Worm (Caenorhabditis elegans): ENCODE data around the gene T16G12.9.

T16G12.9 gene

ce11 chrIII:10106390-10106789 is 28.3 kb upstream of the T16G12.9 start, which contains the start of gene srt-55:
Gene srt-55 (minus strand): TSS chrIII:10106490.
- no peak for TF ChIP-seq zag-1 (tag; optimal IDR thresholded peaks at IDR 0.05)
- TF ChIP-seq alr-1 (tag; optimal IDR thresholded peaks at IDR 0.05; ENCODE audit: borderline replicate concordance) = no peak
- no peak for TF ChIP-seq hpl-2 (GFP tag; optimal IDR thresholded peaks at IDR 0.05)
- TF ChIP-seq nhr-47 (tag; optimal IDR thresholded peaks at IDR 0.05) = no peak

- TF ChIP-seq ets-5 (GFP tag; IDR thresholded peaks at IDR 0.05) = no peak
- TF ChIP-seq C34B4.2 (tag; optimal IDR thresholded peaks at IDR 0.05) = no peak
- TF ChIP-seq ceh-63 (GFP tag; optimal IDR thresholded peaks at IDR 0.05) = no peak
- no peak for TF ChIP-seq mep-1 (tag; optimal IDR thresholded peaks at IDR 0.05)
- no peak for TF ChIP-seq elt-2 (tag; optimal IDR thresholded peaks at IDR 0.05)
- no peak for TF ChIP-seq C16A3.4 (tag; optimal IDR thresholded peaks at IDR 0.05)
- no peak for TF ChIP-seq ceh-88 (GFP tag; IDR thresholded peaks at IDR 0.05)
- no peak for TF ChIP-seq ama-1 (optimal IDR thresholded peaks at IDR 0.05)
- no peak for TF ChIP-seq lir-3 (tag; optimal IDR thresholded peaks at IDR 0.05; ENCODE audit: poor library complexity)
- TF ChIP-seq xbp-1 (tag; optimal IDR thresholded peaks at IDR 0.05) = no peak
- TF ChIP-seq hlh-4 (tag; optimal IDR thresholded peaks at IDR 0.05) = no peak
- TF ChIP-seq pqm-1 (tag; optimal IDR thresholded peaks at IDR 0.05) = no peak
- no peak for TF ChIP-seq C04F5.9 (tag; optimal IDR thresholded peaks at IDR 0.05)
- TF ChIP-seq dsc-1 (tag; optimal IDR thresholded peaks at IDR 0.05) = no peak
- TF ChIP-seq F16B12.6 (tag; optimal IDR thresholded peaks at IDR 0.05) = no peak
Observed at ce11 chrIII:10101352-10101751, 23.3 kb upstream of the T16G12.9 start, which contains the start of gene kel-10. Gene kel-10 (minus strand): TSS chrIII:10101452.

DNA sequence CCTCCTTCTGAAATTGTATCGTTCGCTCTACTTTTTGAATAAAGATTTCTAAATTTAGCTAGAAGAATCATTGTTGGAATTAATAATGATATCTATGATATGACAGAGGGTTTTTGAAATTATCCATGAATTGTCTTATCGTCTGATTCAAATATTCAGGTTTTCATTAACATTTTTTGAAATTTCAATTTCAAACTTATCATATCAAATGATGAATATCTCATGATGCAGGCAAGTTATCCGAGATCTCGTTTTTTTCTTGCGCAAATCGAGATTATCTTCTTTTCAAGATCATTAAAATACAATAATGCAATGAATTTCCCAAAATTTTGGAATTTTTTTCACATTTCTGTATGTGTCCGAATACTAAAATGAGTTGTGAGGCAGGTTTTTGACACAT is 19.9 kb upstream of the T16G12.9 start, which contains the start of gene spop-1:
spop-1 (minus strand) TSS at position 101 of the 400 bp plus-strand sequence.
- TF ChIP-seq tlp-1 (tag; optimal IDR thresholded peaks at IDR 0.05) = no peak
- no peak for TF ChIP-seq egl-27 (tag; optimal IDR thresholded peaks at IDR 0.05)
- TF ChIP-seq unc-98 (GFP tag; IDR thresholded peaks at IDR 0.05) = no peak
- TF ChIP-seq alr-1 (tag; optimal IDR thresholded peaks at IDR 0.05; ENCODE audit: borderline replicate concordance) = no peak
- no peak for TF ChIP-seq blmp-1 (tag; optimal IDR thresholded peaks at IDR 0.05)
- no peak for TF ChIP-seq C04F5.9 (tag; optimal IDR thresholded peaks at IDR 0.05)
- TF ChIP-seq isw-1 (GFP tag; IDR thresholded peaks at IDR 0.05) = no peak
- no peak for TF ChIP-seq ama-1 (optimal IDR thresholded peaks at IDR 0.05)
- no peak for TF ChIP-seq zag-1 (tag; optimal IDR thresholded peaks at IDR 0.05)
- no peak for TF ChIP-seq xbp-1 (tag; optimal IDR thresholded peaks at IDR 0.05)

- TF ChIP-seq nhr-11 (tag; optimal IDR thresholded peaks at IDR 0.05) (peak; percentile 87), nhr-20 (tag; optimal IDR thresholded peaks at IDR 0.05) (peak; percentile 92), unc-130 (tag; optimal IDR thresholded peaks at IDR 0.05) (peak; percentile 25), unc-30 (tag; optimal IDR thresholded peaks at IDR 0.05) (no peak), rnt-1 (tag; optimal IDR thresholded peaks at IDR 0.05) (peak; percentile 91), ceh-8 (GFP tag; optimal IDR thresholded peaks at IDR 0.05) (peak; percentile 86), lin-13 (GFP tag; optimal IDR thresholded peaks at IDR 0.05) (peak; percentile 85), tbx-2 (tag; optimal IDR thresholded peaks at IDR 0.05) (peak; percentile 94), C16A3.4 (tag; optimal IDR thresholded peaks at IDR 0.05) (no peak), skn-1 (tag; optimal IDR thresholded peaks at IDR 0.05) (peak; percentile 57), Y116A8C.19 (tag; optimal IDR thresholded peaks at IDR 0.05; ENCODE audit: borderline replicate concordance) (no peak), mdl-1 (tag; optimal IDR thresholded peaks at IDR 0.05) (peak; percentile 88 to 97), unc-86 (tag; optimal IDR thresholded peaks at IDR 0.05) (peak; percentile 94), zip-4 (GFP tag; optimal IDR thresholded peaks at IDR 0.05) (peak; percentile 24), ceh-82 (tag; optimal IDR thresholded peaks at IDR 0.05) (peak; percentile 80 to 88 (median 82)), ztf-11 (tag; optimal IDR thresholded peaks at IDR 0.05) (peak in 1 of 2 experiments; percentile 54), nhr-90 (tag; optimal IDR thresholded peaks at IDR 0.05; ENCODE audit: poor library complexity) (peak; percentile 83), elt-2 (tag; optimal IDR thresholded peaks at IDR 0.05) (peak; percentile 68), lin-39 (tag; optimal IDR thresholded peaks at IDR 0.05) (peak; percentile 71), C04F5.9 (tag; optimal IDR thresholded peaks at IDR 0.05) (no peak), nhr-77 (tag; optimal IDR thresholded peaks at IDR 0.05) (peak; percentile 90), ceh-90 (tag; optimal IDR thresholded peaks at IDR 0.05) (no peak), irx-1 (tag; optimal IDR thresholded peaks at IDR 0.05) (peak; percentile 79), xbp-1 (tag; optimal IDR thresholded peaks at IDR 0.05) (peak; percentile 80), ceh-63 (GFP tag; optimal IDR thresholded peaks at IDR 0.05) (no peak), elt-3 (tag; optimal IDR thresholded peaks at IDR 0.05) (peak in 1 of 6 experiments; percentile 30), hpl-2 (GFP tag; optimal IDR thresholded peaks at IDR 0.05) (no peak), nhr-47 (tag; optimal IDR thresholded peaks at IDR 0.05) (peak; percentile 94), jun-1 (tag; optimal IDR thresholded peaks at IDR 0.05) (peak; percentile 90)
Observed at ce11 chrIII:10096525-10096972, 18.5 kb upstream of the T16G12.9 start.

Measured in whole organism, L1 larva.